Worm (Caenorhabditis elegans) whole organism, L2 larva: ENCODE results near the gene best-2.

ENCODE experiments used
- C34F6.9 ChIP-seq: fragments of 150-350 bp; optimal IDR thresholded peaks from 2 replicates; lab custom pipeline; 2014; ENCODE audit warnings: missing biosample characterization, missing genetic modification characterization
- F13H6.1 ChIP-seq: sonication (generic microtip); optimal IDR thresholded peaks from 2 replicates; lab custom pipeline; 2016; ENCODE audit warnings: missing genetic modification characterization, missing compliant biosample characterization
- R02D3.7 ChIP-seq: fragments of 150-350 bp; optimal IDR thresholded peaks from 2 replicates; lab custom pipeline; 2014; ENCODE audit warnings: missing biosample characterization, missing genetic modification characterization
- ZK546.5 ChIP-seq: sonication (generic microtip); optimal IDR thresholded peaks from 2 replicates; lab custom pipeline; 2017; ENCODE audit warnings: missing biosample characterization, missing genetic modification characterization
- ama-1 ChIP-seq: fragments of 150-350 bp; optimal IDR thresholded peaks from 2 replicates; lab custom pipeline; 2018; ENCODE audit warnings: inconsistent platforms
- blmp-1 ChIP-seq: sonication (generic microtip); optimal IDR thresholded peaks from 2 replicates; lab custom pipeline; 2017; ENCODE audit warnings: missing genetic modification characterization, mild to moderate bottlenecking, missing compliant biosample characterization, antibody characterized with exemption, moderate library complexity; ENCODE audit not compliant: insufficient read depth
- ceh-16 ChIP-seq: fragments of 150-350 bp; optimal IDR thresholded peaks from 2 replicates; lab custom pipeline; 2014; ENCODE audit warnings: missing biosample characterization, missing genetic modification characterization
- crh-2 ChIP-seq: sonication (generic microtip); optimal IDR thresholded peaks from 2 replicates; lab custom pipeline; 2017; ENCODE audit warnings: missing biosample characterization, missing genetic modification characterization
- egl-27 ChIP-seq: sonication (generic microtip); optimal IDR thresholded peaks from 3 replicates; lab custom pipeline; 2017; ENCODE audit warnings: missing biosample characterization, missing genetic modification reagents, missing genetic modification characterization
- elt-1 ChIP-seq: fragments of 150-350 bp; optimal IDR thresholded peaks from 2 replicates; lab custom pipeline; 2014; ENCODE audit warnings: missing biosample characterization, missing genetic modification characterization
- elt-3 ChIP-seq: sonication (generic microtip); optimal IDR thresholded peaks from 2 replicates; lab custom pipeline; 2017; ENCODE audit warnings: missing biosample characterization, missing genetic modification characterization
- gmeb-1 ChIP-seq: fragments of 150-350 bp; optimal IDR thresholded peaks from 2 replicates; lab custom pipeline; 2014; ENCODE audit warnings: missing biosample characterization, missing genetic modification characterization
- lin-11 ChIP-seq: fragments of 150-350 bp; sonication (generic microtip); optimal IDR thresholded peaks from 2 replicates; lab custom pipeline; 2014; ENCODE audit warnings: missing biosample characterization, missing genetic modification characterization, inconsistent platforms, mixed read lengths
- lin-39 ChIP-seq: fragments of 150-350 bp; optimal IDR thresholded peaks from 2 replicates; lab custom pipeline; 2014; ENCODE audit warnings: missing biosample characterization, missing genetic modification reagents, missing genetic modification characterization
- mab-5 ChIP-seq: fragments of 150-350 bp; optimal IDR thresholded peaks from 2 replicates; lab custom pipeline; 2014; ENCODE audit warnings: missing biosample characterization, missing genetic modification characterization
- mbf-1 ChIP-seq: sonication (generic microtip); optimal IDR thresholded peaks from 2 replicates; lab custom pipeline; 2017; ENCODE audit warnings: missing biosample characterization, missing genetic modification characterization
- mdl-1 ChIP-seq, 2 experiments: fragments of 150-350 bp in 1 of 2; sonication (generic microtip) in 1 of 2; optimal IDR thresholded peaks; 2 replicates each; lab custom pipeline; 2017; ENCODE audit warnings: missing biosample characterization in 2 of 2, missing genetic modification characterization in 2 of 2
- nhr-10 ChIP-seq: sonication (generic microtip); optimal IDR thresholded peaks from 2 replicates; lab custom pipeline; 2017; ENCODE audit warnings: missing biosample characterization, missing genetic modification characterization
- nhr-12 ChIP-seq: fragments of 150-350 bp; optimal IDR thresholded peaks from 2 replicates; lab custom pipeline; 2014; ENCODE audit warnings: missing biosample characterization, missing genetic modification characterization
- nhr-129 ChIP-seq: fragments of 150-350 bp; optimal IDR thresholded peaks from 2 replicates; lab custom pipeline; 2014; ENCODE audit warnings: missing biosample characterization, missing genetic modification characterization
- nhr-21 ChIP-seq: fragments of 150-350 bp; optimal IDR thresholded peaks from 2 replicates; lab custom pipeline; 2014; ENCODE audit warnings: missing biosample characterization, missing genetic modification characterization
- nhr-23 ChIP-seq: fragments of 150-350 bp; optimal IDR thresholded peaks from 2 replicates; lab custom pipeline; 2014; ENCODE audit warnings: missing biosample characterization, missing genetic modification reagents, missing genetic modification characterization
- nhr-237 ChIP-seq: fragments of 150-350 bp; optimal IDR thresholded peaks from 2 replicates; lab custom pipeline; 2014; ENCODE audit warnings: missing biosample characterization, missing genetic modification characterization
- nhr-6 ChIP-seq: fragments of 150-350 bp; optimal IDR thresholded peaks from 2 replicates; lab custom pipeline; 2014; ENCODE audit warnings: missing biosample characterization, missing genetic modification characterization
- nhr-77 ChIP-seq: fragments of 150-350 bp; optimal IDR thresholded peaks from 2 replicates; lab custom pipeline; 2014; ENCODE audit warnings: missing biosample characterization, missing genetic modification characterization
- peb-1 ChIP-seq: fragments of 150-350 bp; optimal IDR thresholded peaks from 2 replicates; lab custom pipeline; 2014; ENCODE audit warnings: missing biosample characterization, missing genetic modification characterization
- sem-4 ChIP-seq: fragments of 150-350 bp; optimal IDR thresholded peaks from 2 replicates; lab custom pipeline; 2014; ENCODE audit warnings: missing biosample characterization, missing genetic modification reagents, missing genetic modification characterization
- skn-1 ChIP-seq: sonication (generic microtip); optimal IDR thresholded peaks from 2 replicates; lab custom pipeline; 2017; ENCODE audit warnings: missing biosample characterization, missing genetic modification characterization
- sma-3 ChIP-seq: sonication (generic microtip); optimal IDR thresholded peaks from 2 replicates; lab custom pipeline; 2016; ENCODE audit warnings: missing genetic modification reagents, missing genetic modification characterization, missing compliant biosample characterization
- sma-9 ChIP-seq, 2 experiments: fragments of 150-350 bp in 1 of 2; sonication (generic microtip) in 1 of 2; optimal IDR thresholded peaks; 2 replicates each; lab custom pipeline; 2014 to 2016; ENCODE audit warnings: missing genetic modification characterization in 2 of 2, mild to moderate bottlenecking in 1 of 2, missing biosample characterization in 1 of 2, missing compliant biosample characterization in 1 of 2, missing genetic modification reagents in 1 of 2, moderate library complexity in 1 of 2
- snpc-4 ChIP-seq: fragments of 150-350 bp; optimal IDR thresholded peaks from 2 replicates; lab custom pipeline; 2014; ENCODE audit warnings: missing biosample characterization, missing genetic modification characterization
- unc-39 ChIP-seq: fragments of 150-350 bp; optimal IDR thresholded peaks from 2 replicates; lab custom pipeline; 2014; ENCODE audit warnings: missing biosample characterization, missing genetic modification characterization
- unc-55 ChIP-seq: fragments of 150-350 bp; sonication (generic microtip); optimal IDR thresholded peaks from 3 replicates; lab custom pipeline; 2014; ENCODE audit warnings: missing biosample characterization, missing genetic modification reagents, missing genetic modification characterization
- unc-62 ChIP-seq: fragments of 150-350 bp; optimal IDR thresholded peaks from 2 replicates; lab custom pipeline; 2014; ENCODE audit warnings: missing biosample characterization, missing genetic modification reagents, missing genetic modification characterization
- ztf-1 ChIP-seq: fragments of 200-800 bp; sonication (Bioruptor generic); conservative IDR thresholded peaks from 2 replicates; pipeline ENCODE4 v1.3.6; 2022; ENCODE audit warnings: missing genetic modification characterization, missing compliant biosample characterization
- ztf-11 ChIP-seq: sonication (generic microtip); optimal IDR thresholded peaks from 2 replicates; lab custom pipeline; 2017; ENCODE audit warnings: missing biosample characterization, missing genetic modification characterization
- ztf-4 ChIP-seq: fragments of 150-350 bp; optimal IDR thresholded peaks from 2 replicates; lab custom pipeline; 2014; ENCODE audit warnings: missing biosample characterization, missing genetic modification characterization

The best-2 gene

ce11 chrIV:13109751-13110150, 3.1 kb downstream of the best-2 start, which contains the start of gene best-1:
TSS of gene best-1 (minus strand) at chrIV:13109779.
- TF ChIP-seq ama-1 (lab: Kevin White, UChicago) (no peak), sma-9 (GFP tag; optimal IDR thresholded peaks at IDR 0.05; lab: Kevin White, UChicago) (peak; percentile 82), sma-9 (tag; optimal IDR thresholded peaks at IDR 0.05; lab: Kevin White, UChicago) (no peak), ceh-16 (tag; lab: Kevin White, UChicago) (no peak), ZK546.5 (tag; lab: Kevin White, UChicago) (no peak), nhr-129 (tag; lab: Kevin White, UChicago) (peak; percentile 5), nhr-21 (tag; lab: Kevin White, UChicago) (peak; percentile 74), sem-4 (tag; lab: Kevin White, UChicago) (no peak), unc-62 (no peak), crh-2 (tag; lab: Kevin White, UChicago) (peak; percentile 26), gmeb-1 (tag; lab: Kevin White, UChicago) (no peak), nhr-6 (no peak), blmp-1 (tag; lab: Kevin White, UChicago) (peak; percentile 26), F13H6.1 (tag; lab: Kevin White, UChicago) (no peak), peb-1 (no peak), sma-3 (peak; percentile 56), R02D3.7 (tag; lab: Kevin White, UChicago) (no peak)

- TF ChIP-seq ztf-4, result no peak
Observed at ce11 chrIV:13108430-13108829, 4.5 kb downstream of the best-2 start.

ce11 chrIV:13107359-13107758, 5.5 kb downstream of the best-2 start, which contains the start of gene B0564.2:
TSS of gene B0564.2 (plus strand) at chrIV:13107659.
- no peak for TF ChIP-seq R02D3.7 (tag; lab: Kevin White, UChicago)
- no peak for TF ChIP-seq unc-62
- no peak for TF ChIP-seq nhr-129 (tag; lab: Kevin White, UChicago)
- TF ChIP-seq crh-2 (tag; lab: Kevin White, UChicago), result no peak
- TF ChIP-seq gmeb-1 (tag; lab: Kevin White, UChicago), result no peak
- no peak for TF ChIP-seq sma-3
- no peak for TF ChIP-seq ztf-11 (tag; lab: Kevin White, UChicago)
- TF ChIP-seq ama-1 (lab: Kevin White, UChicago), result no peak
- TF ChIP-seq skn-1 (tag; lab: Kevin White, UChicago), result no peak
- TF ChIP-seq lin-39, result no peak
- TF ChIP-seq nhr-6, result no peak
- TF ChIP-seq mdl-1 (tag; optimal IDR thresholded peaks at IDR 0.05; lab: Kevin White, UChicago), result no peak

- TF ChIP-seq lin-11 (tag; lab: Kevin White, UChicago) (no peak), elt-3 (tag; lab: Kevin White, UChicago) (no peak), elt-1 (tag; lab: Kevin White, UChicago) (no peak), nhr-10 (no peak), lin-39 (no peak), nhr-129 (tag; lab: Kevin White, UChicago) (no peak), C34F6.9 (tag; lab: Kevin White, UChicago) (no peak), nhr-12 (tag; lab: Kevin White, UChicago) (no peak), ZK546.5 (tag; lab: Kevin White, UChicago) (no peak), nhr-23 (tag; lab: Kevin White, UChicago) (no peak), mdl-1 (tag; optimal IDR thresholded peaks at IDR 0.05; lab: Kevin White, UChicago) (no peak)
Observed at ce11 chrIV:13104900-13105299, 8.0 kb downstream of the best-2 start, which contains the start of gene rde-11. TSS of gene rde-11 (plus strand) at chrIV:13105200.

ce11 chrIV:13100415-13100814, 12.5 kb downstream of the best-2 start, which contains the start of gene fask-1:
TSS of gene fask-1 (plus strand) at chrIV:13100715.
- TF ChIP-seq ztf-11 (tag; lab: Kevin White, UChicago), result no peak
- no peak for TF ChIP-seq R02D3.7 (tag; lab: Kevin White, UChicago)
- TF ChIP-seq ztf-1 (GFP tag; lab: Robert Waterston, UW), result no peak
- no peak for TF ChIP-seq nhr-12 (tag; lab: Kevin White, UChicago)
- TF ChIP-seq mbf-1, result no peak
- no peak for TF ChIP-seq unc-62
- TF ChIP-seq nhr-23 (tag; lab: Kevin White, UChicago), result no peak
- no peak for TF ChIP-seq lin-11 (tag; lab: Kevin White, UChicago)
- TF ChIP-seq elt-3 (tag; lab: Kevin White, UChicago), result no peak
- no peak for TF ChIP-seq unc-55
- TF ChIP-seq F13H6.1 (tag; lab: Kevin White, UChicago), result no peak
- no peak for TF ChIP-seq sma-3
- no peak for TF ChIP-seq snpc-4 (tag; lab: Kevin White, UChicago)
- no peak for TF ChIP-seq nhr-77
- TF ChIP-seq egl-27 (tag; lab: Kevin White, UChicago), result no peak
- TF ChIP-seq mab-5 (tag; lab: Kevin White, UChicago), result no peak
- no peak for TF ChIP-seq lin-39
- TF ChIP-seq unc-39, result no peak
- TF ChIP-seq nhr-237 (tag; lab: Kevin White, UChicago), result no peak
